Worm (Caenorhabditis elegans) whole organism, young adult: ENCODE results near the gene dhhc-5.

Experiments used
- ZK185.1 ChIP-seq: sonication (generic microtip); optimal IDR thresholded peaks from 2 replicates; lab custom pipeline; 2016; ENCODE audit warnings: mild to moderate bottlenecking, missing genetic modification characterization, missing compliant biosample characterization; ENCODE audit not compliant: poor library complexity, severe bottlenecking
- die-1 ChIP-seq: sonication (generic microtip); optimal IDR thresholded peaks from 2 replicates; lab custom pipeline; 2016; ENCODE audit warnings: missing genotype, mild to moderate bottlenecking, missing genetic modification characterization, missing compliant biosample characterization
- lin-40 ChIP-seq: sonication (generic microtip); optimal IDR thresholded peaks from 2 replicates; lab custom pipeline; 2016; ENCODE audit warnings: missing genetic modification characterization, mild to moderate bottlenecking, missing compliant biosample characterization, missing genotype, missing genetic modification reagents
- nhr-120 ChIP-seq: fragments of 200-800 bp; sonication (Bioruptor generic); IDR thresholded peaks from 2 replicates; pipeline ENCODE4 v1.3.6; 2022; ENCODE audit warnings: missing genetic modification characterization, missing compliant biosample characterization
- nhr-179 ChIP-seq: sonication (generic microtip); optimal IDR thresholded peaks from 2 replicates; lab custom pipeline; 2016; ENCODE audit warnings: mild to moderate bottlenecking, missing genetic modification characterization, missing compliant biosample characterization
- nhr-90 ChIP-seq: sonication (generic microtip); optimal IDR thresholded peaks from 2 replicates; lab custom pipeline; 2016; ENCODE audit warnings: missing genotype, mild to moderate bottlenecking, missing genetic modification characterization, missing compliant biosample characterization
- snpc-4 ChIP-seq, 5 experiments: fragments of 150-350 bp in 1 of 5; sonication (generic microtip) in 4 of 5; optimal IDR thresholded peaks; 2 replicates each; lab custom pipeline; 2014 to 2018; ENCODE audit warnings: missing genetic modification characterization in 5 of 5, missing biosample characterization in 3 of 5, antibody characterized with exemption in 2 of 5, mild to moderate bottlenecking in 2 of 5, missing compliant biosample characterization in 2 of 5, missing genotype in 2 of 5, moderate library complexity in 2 of 5, missing genetic modification reagents in 1 of 5
- tbp1 ChIP-seq: fragments of 200-800 bp; sonication (Bioruptor generic); optimal IDR thresholded peaks from 2 replicates; lab custom pipeline; 2018; ENCODE audit warnings: mild to moderate bottlenecking, missing genetic modification characterization, missing compliant biosample characterization
- xnd-1 ChIP-seq: sonication (generic microtip); optimal IDR thresholded peaks from 2 replicates; lab custom pipeline; 2016; ENCODE audit warnings: missing genotype, missing genetic modification reagents, missing genetic modification characterization, missing compliant biosample characterization
- ztf-25 ChIP-seq: fragments of 200-800 bp; sonication (Bioruptor generic); IDR thresholded peaks from 2 replicates; pipeline ENCODE4 v1.3.6; 2022; ENCODE audit warnings: missing genetic modification reagents, missing genetic modification characterization, missing compliant biosample characterization

DNA sequence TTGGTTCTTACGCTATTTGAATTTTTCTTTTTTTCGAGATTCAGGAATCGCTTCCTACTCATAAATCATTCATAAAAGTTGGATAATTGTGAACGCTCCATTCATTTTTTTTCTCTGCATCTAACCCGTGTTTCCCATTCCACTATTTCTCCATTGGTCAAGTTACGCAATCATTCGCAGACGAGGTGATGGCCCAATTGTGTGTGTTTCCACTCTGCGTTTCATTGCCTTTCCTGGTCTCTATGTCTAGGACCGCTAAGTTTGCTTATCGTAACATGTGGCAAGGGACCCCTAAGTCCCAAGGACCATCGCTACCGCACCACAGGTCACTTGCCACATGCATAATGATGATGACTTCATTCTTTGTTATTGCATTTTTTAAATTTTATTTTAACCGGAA is 22.7 kb downstream of the dhhc-5 start:
- TF ChIP-seq snpc-4 (GFP tag; optimal IDR thresholded peaks at IDR 0.05; lab: Kevin White, UChicago) (no peak), snpc-4 (tag; optimal IDR thresholded peaks at IDR 0.05; lab: Kevin White, UChicago) (no peak), ztf-25 (GFP tag; lab: Robert Waterston, UW) (no peak), xnd-1 (no peak), nhr-120 (GFP tag; lab: Robert Waterston, UW) (no peak), ZK185.1 (tag; lab: Kevin White, UChicago) (no peak), nhr-90 (no peak), tbp1 (GFP tag; lab: Kevin White, UChicago) (no peak), lin-40 (no peak), nhr-179 (tag; lab: Kevin White, UChicago) (no peak), die-1 (tag; lab: Kevin White, UChicago) (no peak)
